Worm (Caenorhabditis elegans) whole organism, young adult: Measurements from ENCODE around the gene fbxa-3.
"Not testable (repeated sequence)": the region's sequence is repeated elsewhere in the genome, so short reads cannot be mapped to it uniquely, and the experiment has no call there.

Experiments used
- B0336.3 ChIP-seq: fragments of 200-800 bp; sonication (Bioruptor generic); IDR thresholded peaks from 2 replicates; pipeline ENCODE4 v1.3.6; 2022; ENCODE audit warnings: missing genetic modification characterization, missing compliant biosample characterization
- C06A6.2 ChIP-seq: fragments of 200-800 bp; sonication (Bioruptor generic); conservative IDR thresholded peaks from 2 replicates; pipeline ENCODE4 v1.3.6; 2022; ENCODE audit warnings: missing genetic modification characterization, missing compliant biosample characterization
- F22D6.2 ChIP-seq: sonication (generic microtip); optimal IDR thresholded peaks from 2 replicates; lab custom pipeline; 2016; ENCODE audit warnings: mild to moderate bottlenecking, missing genetic modification characterization, missing compliant biosample characterization
- F39B2.1 ChIP-seq: fragments of 200-800 bp; sonication (Bioruptor generic); IDR thresholded peaks from 2 replicates; pipeline ENCODE4 v1.3.6; 2022; ENCODE audit warnings: missing genetic modification reagents, missing genetic modification characterization, missing compliant biosample characterization
- F55B11.4 ChIP-seq: sonication (generic microtip); optimal IDR thresholded peaks from 2 replicates; lab custom pipeline; 2016; ENCODE audit warnings: missing compliant biosample characterization, missing genetic modification characterization, borderline replicate concordance; ENCODE audit not compliant: insufficient read depth
- Y53F4B.3 ChIP-seq: fragments of 200-800 bp; sonication (Bioruptor generic); IDR thresholded peaks from 2 replicates; pipeline ENCODE4 v1.3.6; 2022; ENCODE audit warnings: missing genetic modification reagents, missing genetic modification characterization, missing compliant biosample characterization
- akir-1 ChIP-seq: fragments of 200-800 bp; sonication (Bioruptor generic); optimal IDR thresholded peaks from 2 replicates; lab custom pipeline; 2018; ENCODE audit warnings: mild to moderate bottlenecking, missing genetic modification characterization, moderate library complexity, missing compliant biosample characterization
- atf-7 ChIP-seq: sonication (generic microtip); optimal IDR thresholded peaks from 2 replicates; lab custom pipeline; 2017; ENCODE audit warnings: mild to moderate bottlenecking, missing genetic modification characterization, missing compliant biosample characterization
- cebp-1 ChIP-seq, 2 experiments: fragments of 200-800 bp in 1 of 2; sonication (Bioruptor generic) in 1 of 2; sonication (generic microtip) in 1 of 2; IDR thresholded peaks in 1 of 2; optimal IDR thresholded peaks in 1 of 2; 2 replicates each; pipeline versions ENCODE4 v1.3.6 to Lab custom; 2017 to 2022; ENCODE audit warnings: missing compliant biosample characterization in 2 of 2, missing genetic modification characterization in 2 of 2, mild to moderate bottlenecking in 1 of 2, missing genetic modification reagents in 1 of 2, moderate library complexity in 1 of 2
- ceh-40 ChIP-seq: fragments of 200-800 bp; sonication (Bioruptor generic); IDR thresholded peaks from 2 replicates; pipeline ENCODE4 v1.3.6; 2022; ENCODE audit warnings: missing genetic modification characterization, missing compliant biosample characterization
- fkh-3 ChIP-seq: sonication (generic microtip); optimal IDR thresholded peaks from 2 replicates; lab custom pipeline; 2016; ENCODE audit warnings: mild to moderate bottlenecking, missing genetic modification characterization, missing compliant biosample characterization
- gei-17 ChIP-seq: fragments of 200-800 bp; sonication (Bioruptor generic); optimal IDR thresholded peaks from 2 replicates; lab custom pipeline; 2018; ENCODE audit warnings: mild to moderate bottlenecking, missing genetic modification characterization, missing compliant biosample characterization
- hlh-26 ChIP-seq: fragments of 200-800 bp; sonication (Bioruptor generic); conservative IDR thresholded peaks from 2 replicates; pipeline ENCODE4 v1.3.6; 2022; ENCODE audit warnings: missing genetic modification reagents, missing genetic modification characterization, missing compliant biosample characterization
- let-526 ChIP-seq: fragments of 200-800 bp; sonication (Bioruptor generic); IDR thresholded peaks from 2 replicates; pipeline ENCODE4 v1.3.6; 2022; ENCODE audit warnings: missing genetic modification reagents, missing genetic modification characterization, missing compliant biosample characterization
- lin-26 ChIP-seq: fragments of 200-800 bp; sonication (Bioruptor generic); IDR thresholded peaks from 2 replicates; pipeline ENCODE4 v1.3.6; 2022; ENCODE audit warnings: missing genetic modification reagents, missing genetic modification characterization, missing compliant biosample characterization
- lin-35 ChIP-seq, 3 experiments: fragments of 150-350 bp in 2 of 3; sonication (generic microtip) in 1 of 3; optimal IDR thresholded peaks; 2 replicates each; lab custom pipeline; 2014 to 2018; ENCODE audit warnings: missing biosample characterization in 3 of 3, missing genetic modification characterization in 3 of 3, missing genetic modification reagents in 3 of 3
- lin-54 ChIP-seq: fragments of 200-800 bp; sonication (Bioruptor generic); optimal IDR thresholded peaks from 2 replicates; lab custom pipeline; 2018; ENCODE audit warnings: mild to moderate bottlenecking, missing genetic modification characterization, missing compliant biosample characterization
- lir-1 ChIP-seq: fragments of 200-800 bp; sonication (Bioruptor generic); conservative IDR thresholded peaks from 2 replicates; pipeline ENCODE4 v1.3.6; 2022; ENCODE audit warnings: missing genetic modification reagents, missing genetic modification characterization, missing compliant biosample characterization
- mcd-1 ChIP-seq: fragments of 200-800 bp; sonication (Bioruptor generic); IDR thresholded peaks from 2 replicates; pipeline ENCODE4 v1.3.6; 2022; ENCODE audit warnings: missing genetic modification reagents, missing genetic modification characterization, missing compliant biosample characterization
- mel-28 ChIP-seq: sonication (generic microtip); optimal IDR thresholded peaks from 2 replicates; lab custom pipeline; 2016; ENCODE audit warnings: borderline replicate concordance, mild to moderate bottlenecking, missing genetic modification characterization, missing compliant biosample characterization
- nfyb-1 ChIP-seq: fragments of 200-800 bp; sonication (Bioruptor generic); IDR thresholded peaks from 2 replicates; pipeline ENCODE4 v1.3.6; 2022; ENCODE audit warnings: missing genetic modification reagents, missing genetic modification characterization, missing compliant biosample characterization
- nhr-179 ChIP-seq: sonication (generic microtip); optimal IDR thresholded peaks from 2 replicates; lab custom pipeline; 2016; ENCODE audit warnings: mild to moderate bottlenecking, missing genetic modification characterization, missing compliant biosample characterization
- nhr-80 ChIP-seq: sonication (generic microtip); optimal IDR thresholded peaks from 2 replicates; lab custom pipeline; 2016; ENCODE audit warnings: missing genetic modification characterization, missing compliant biosample characterization
- rpc-1 ChIP-seq, 2 experiments: fragments of 150-350 bp in 1 of 2; sonication (generic microtip) in 1 of 2; optimal IDR thresholded peaks; 2 replicates each; lab custom pipeline; 2014 to 2018; ENCODE audit warnings: missing biosample characterization in 1 of 2, missing genetic modification characterization in 1 of 2, missing genetic modification reagents in 1 of 2, missing genotype in 1 of 2
- snpc-1.3 ChIP-seq: sonication (generic microtip); optimal IDR thresholded peaks from 2 replicates; lab custom pipeline; 2017; ENCODE audit warnings: missing genetic modification characterization, mild to moderate bottlenecking, missing compliant biosample characterization, antibody characterized with exemption, moderate library complexity, missing genotype, missing genetic modification reagents; ENCODE audit not compliant: insufficient read depth
- snpc-3.4 ChIP-seq: sonication (generic microtip); optimal IDR thresholded peaks from 2 replicates; lab custom pipeline; 2017; ENCODE audit warnings: missing genetic modification characterization, mild to moderate bottlenecking, missing compliant biosample characterization, antibody characterized with exemption, moderate library complexity, missing genotype, missing genetic modification reagents
- ztf-22 ChIP-seq: fragments of 200-800 bp; sonication (Bioruptor generic); optimal IDR thresholded peaks from 2 replicates; lab custom pipeline; 2018; ENCODE audit warnings: mild to moderate bottlenecking, missing genetic modification characterization, moderate library complexity, missing compliant biosample characterization
- ztf-25 ChIP-seq: fragments of 200-800 bp; sonication (Bioruptor generic); IDR thresholded peaks from 2 replicates; pipeline ENCODE4 v1.3.6; 2022; ENCODE audit warnings: missing genetic modification reagents, missing genetic modification characterization, missing compliant biosample characterization
- ztf-28 ChIP-seq: fragments of 200-800 bp; sonication (Bioruptor generic); IDR thresholded peaks from 2 replicates; pipeline ENCODE4 v1.3.6; 2022; ENCODE audit warnings: missing genetic modification reagents, missing genetic modification characterization, missing compliant biosample characterization
- ztf-3 ChIP-seq: fragments of 200-800 bp; sonication (Bioruptor generic); optimal IDR thresholded peaks from 2 replicates; lab custom pipeline; 2018; ENCODE audit warnings: mild to moderate bottlenecking, missing genetic modification characterization, missing compliant biosample characterization

The fbxa-3 gene

DNA sequence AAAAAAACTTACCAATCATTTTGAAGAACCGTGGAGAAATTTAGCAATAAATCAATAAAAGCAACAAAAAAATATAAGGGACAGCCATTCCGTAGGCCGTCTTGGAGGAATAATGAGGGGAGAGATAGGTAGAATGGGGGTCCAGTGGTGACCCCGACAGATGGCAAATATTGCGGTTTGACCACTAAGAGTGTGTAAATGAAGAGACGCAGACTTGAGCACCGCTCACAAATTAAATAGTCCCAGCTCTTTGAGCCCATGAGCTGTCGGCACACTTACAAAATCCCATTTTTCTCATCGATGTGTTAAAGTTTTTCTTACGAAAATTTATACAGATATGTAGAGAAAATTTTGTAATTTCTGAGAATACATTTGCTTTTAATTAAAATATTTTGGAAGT, at the start of gene fbxa-3:
fbxa-3 (minus strand) TSS at position 101 of the 400 bp plus-strand sequence.
- TF ChIP-seq mel-28 (tag; lab: Kevin White, UChicago) (no peak), let-526 (GFP tag; lab: Robert Waterston, UW) (no peak), F22D6.2 (tag; lab: Kevin White, UChicago) (no peak), lir-1 (GFP tag; lab: Robert Waterston, UW) (no peak), lin-26 (GFP tag; lab: Robert Waterston, UW) (no peak), ztf-22 (GFP tag; lab: Kevin White, UChicago) (no peak), hlh-26 (no peak), gei-17 (GFP tag; lab: Kevin White, UChicago) (no peak), fkh-3 (no peak)

DNA sequence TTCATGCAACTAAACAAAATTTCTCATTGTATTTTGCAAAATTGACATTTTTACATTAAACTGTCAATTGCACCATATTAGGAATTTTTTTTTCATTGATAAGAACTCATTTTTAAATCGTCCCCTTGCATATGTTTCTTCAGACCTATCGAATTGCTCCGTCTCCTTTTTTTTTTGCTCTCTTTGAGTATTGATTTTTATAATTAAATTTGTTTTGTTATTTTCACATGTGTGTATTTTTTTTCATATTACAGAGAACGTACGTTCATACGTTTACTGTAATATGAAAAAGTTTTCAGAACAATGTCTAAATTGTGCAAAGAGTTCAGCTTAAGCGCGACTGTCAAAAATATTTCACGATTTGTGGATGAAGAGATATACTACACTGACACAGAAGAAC, 48.4 kb upstream of the fbxa-3 start, which contains the start of gene math-14:
math-14 (plus strand) TSS at position 301 of the 400 bp plus-strand sequence.
- TF ChIP-seq snpc-3.4 (tag; lab: Kevin White, UChicago) (no peak), nhr-80 (tag; lab: Kevin White, UChicago) (peak; percentile 49)

DNA sequence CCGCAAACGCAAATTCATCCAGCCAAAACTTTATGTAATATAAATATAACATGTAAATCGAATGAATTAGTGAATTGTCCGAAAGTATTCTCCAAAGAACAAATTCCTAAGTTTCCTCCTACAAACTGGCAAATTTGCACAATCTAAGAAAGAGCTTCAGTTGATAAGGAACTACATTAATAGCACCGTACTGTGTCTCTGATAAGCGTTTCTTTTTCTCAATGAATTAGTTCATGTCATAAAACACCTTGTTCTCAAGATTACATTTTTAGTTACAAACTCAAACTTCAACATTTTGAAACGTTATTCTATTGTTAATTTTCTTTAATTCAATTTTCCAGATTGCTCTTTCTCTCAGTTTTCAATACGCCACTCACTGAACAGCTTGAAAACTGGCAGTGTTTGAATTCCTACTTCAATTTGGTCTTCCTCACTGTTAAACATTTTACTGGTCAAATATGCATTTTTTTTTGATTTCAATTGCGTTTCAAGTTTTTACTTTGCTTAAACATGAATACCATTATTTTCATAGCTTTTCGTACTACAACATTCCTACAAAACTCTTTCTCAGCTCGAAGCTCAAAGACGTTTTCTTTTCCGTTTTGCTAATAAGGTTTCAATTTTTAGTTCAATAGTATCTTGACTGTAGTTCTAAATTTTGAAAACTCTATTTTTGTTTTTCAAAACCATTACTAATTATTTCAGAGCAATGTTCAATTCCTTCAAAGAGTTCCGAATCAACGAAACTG, 45.2 kb upstream of the fbxa-3 start, which contains the start of gene math-15:
math-15 (plus strand) TSS at position 699 of the 749 bp plus-strand sequence.
- no peak for TF ChIP-seq akir-1 (GFP tag; lab: Kevin White, UChicago)
- TF ChIP-seq ceh-40 (GFP tag; lab: Robert Waterston, UW) = no peak
- peak; percentile 26 for TF ChIP-seq nhr-80 (tag; lab: Kevin White, UChicago)

DNA sequence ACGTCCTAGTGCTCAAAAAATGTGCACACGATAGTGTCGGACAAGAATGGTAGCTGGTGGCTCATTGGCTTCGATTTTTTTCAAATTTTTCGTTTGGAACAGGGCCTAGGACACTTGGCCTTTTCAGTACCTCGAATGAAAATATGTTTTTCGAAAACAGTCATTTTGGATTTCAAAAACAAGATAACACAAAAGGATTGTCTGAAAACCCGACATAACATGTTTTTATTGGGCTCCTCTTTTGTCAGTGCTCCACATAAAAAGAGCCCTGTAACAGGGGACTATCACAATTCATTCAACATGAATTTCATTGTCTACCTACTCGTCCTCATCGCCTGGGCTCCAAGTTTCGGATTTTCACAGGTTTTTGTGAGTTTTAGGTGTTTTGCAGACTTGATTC, 43.6 kb upstream of the fbxa-3 start, which contains the start of gene C16C4.17:
C16C4.17 (plus strand) TSS at position 301 of the 400 bp plus-strand sequence.
- TF ChIP-seq ztf-3 = no peak
- no peak for TF ChIP-seq ztf-28
- no peak for TF ChIP-seq nhr-179
- no peak for TF ChIP-seq F39B2.1 (GFP tag; lab: Robert Waterston, UW)
- TF ChIP-seq akir-1 (GFP tag; lab: Kevin White, UChicago) = no peak
- TF ChIP-seq nfyb-1 = no peak
- no peak for TF ChIP-seq lin-54 (GFP tag; lab: Kevin White, UChicago)
- TF ChIP-seq lin-35 (GFP tag; optimal IDR thresholded peaks at IDR 0.05; lab: Kevin White, UChicago) = no peak
- no peak for TF ChIP-seq mcd-1
- TF ChIP-seq snpc-1.3 (tag; lab: Kevin White, UChicago) = no peak
- no peak for TF ChIP-seq F55B11.4 (tag; lab: Kevin White, UChicago)
- no peak for TF ChIP-seq Y53F4B.3 (GFP tag; lab: Robert Waterston, UW)
- no peak for TF ChIP-seq C06A6.2
- no peak for TF ChIP-seq let-526 (GFP tag; lab: Robert Waterston, UW)
- TF ChIP-seq B0336.3 (GFP tag; lab: Robert Waterston, UW) = no peak
- TF ChIP-seq cebp-1 (GFP tag; IDR thresholded peaks at IDR 0.05; lab: Robert Waterston, UW) = no peak
- TF ChIP-seq cebp-1 (tag; optimal IDR thresholded peaks at IDR 0.05; lab: Kevin White, UChicago) = no peak

DNA sequence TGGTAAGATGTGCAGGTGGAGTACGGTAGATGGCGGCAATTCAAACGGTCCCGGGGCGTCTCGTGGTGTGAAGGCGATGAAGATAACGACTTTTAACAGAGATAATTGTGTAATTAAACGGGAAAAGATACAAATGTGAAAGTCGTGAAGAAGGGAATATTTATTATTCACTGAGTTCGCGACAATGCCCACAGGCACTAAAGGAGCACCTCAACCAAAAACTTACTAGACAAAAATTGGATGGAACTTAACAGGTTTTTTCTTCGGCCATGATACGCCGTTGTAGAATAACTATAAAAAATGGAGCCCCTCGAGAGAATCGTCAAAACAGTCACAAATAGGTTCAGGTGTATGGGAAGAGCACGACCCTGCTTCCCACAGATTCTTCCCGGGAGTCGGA, 41.7 kb upstream of the fbxa-3 start, which contains the start of gene fbxb-98:
fbxb-98 (plus strand) TSS at position 301 of the 400 bp plus-strand sequence.
- not testable (repeated sequence) for TF ChIP-seq atf-7 (tag; lab: Kevin White, UChicago); ztf-25; rpc-1 (optimal IDR thresholded peaks at IDR 0.05; lab: Kevin White, UChicago); rpc-1 (tag; optimal IDR thresholded peaks at IDR 0.05; lab: Kevin White, UChicago)
